Fruit fly (Drosophila melanogaster): ENCODE measurements around the gene Grx1.

- TF ChIP-seq Snoo (tag; optimal IDR thresholded peaks at IDR 0.05): peak; percentile 25
- peak; percentile 66 for TF ChIP-seq EcR (GFP tag; optimal IDR thresholded peaks at IDR 0.05)
- no peak for TF ChIP-seq Pif1B (GFP tag; optimal IDR thresholded peaks at IDR 0.05)
Observed at dm6 chr3L:18898086-18898470, 29.0 kb downstream of the Grx1 start, which contains the start of gene CG3902.
